Worm (Caenorhabditis elegans): ENCODE data around the gene C18A11.1.

The C18A11.1 gene

ce11 chrX:8021609-8022008, 47.5 kb upstream of the C18A11.1 start (continued):
- peak in 1 of 2 experiments; percentile 89 for TF ChIP-seq unc-62 (GFP tag; optimal IDR thresholded peaks at IDR 0.05 in 1 of 2)
- TF ChIP-seq unc-62 (tag; optimal IDR thresholded peaks at IDR 0.05), result no peak
- no peak for TF ChIP-seq F26F4.8 (GFP tag; conservative IDR thresholded peaks at IDR 0.05)
- TF ChIP-seq lin-1 (GFP tag; IDR thresholded peaks at IDR 0.05), result no peak
- peak; percentile 25 for TF ChIP-seq dpl-1 (GFP tag; optimal IDR thresholded peaks at IDR 0.05)
- TF ChIP-seq lin-13 (GFP tag; optimal IDR thresholded peaks at IDR 0.05), result peak; percentile 7
- TF ChIP-seq nhr-76 (tag; optimal IDR thresholded peaks at IDR 0.05), result no peak
- TF ChIP-seq fkh-10 (GFP tag; optimal IDR thresholded peaks at IDR 0.05), result peak; percentile 84
- no peak for TF ChIP-seq fos-1 (tag; optimal IDR thresholded peaks at IDR 0.05)

- peak; percentile 74 for TF ChIP-seq nhr-77 (tag; optimal IDR thresholded peaks at IDR 0.05)
- peak; percentile 47 for TF ChIP-seq mes-2 (tag; optimal IDR thresholded peaks at IDR 0.05; ENCODE audit: poor library complexity, severe bottlenecking)
- TF ChIP-seq hif-1 (tag; optimal IDR thresholded peaks at IDR 0.05), result peak in 1 of 2 experiments; percentile 45
- TF ChIP-seq nhr-28 (tag; optimal IDR thresholded peaks at IDR 0.05), result peak; percentile 56
- TF ChIP-seq duxl-1 (tag; optimal IDR thresholded peaks at IDR 0.05; ENCODE audit: poor library complexity), result peak; percentile 18
- TF ChIP-seq ceh-32 (tag; optimal IDR thresholded peaks at IDR 0.05; ENCODE audit: poor library complexity), result no peak
- peak; percentile 10 for TF ChIP-seq nhr-102 (tag; optimal IDR thresholded peaks at IDR 0.05)
- TF ChIP-seq zip-2 (tag; optimal IDR thresholded peaks at IDR 0.05), result no peak
- TF ChIP-seq dve-1 (tag; optimal IDR thresholded peaks at IDR 0.05; ENCODE audit: insufficient read depth), result peak; percentile 82
- TF ChIP-seq php-3 (GFP tag; IDR thresholded peaks at IDR 0.05), result 0 out of 2 replicates have a peak, but pooled peaks have one; percentile 38
- TF ChIP-seq zfp-3 (GFP tag; conservative IDR thresholded peaks at IDR 0.05), result 0 out of 2 replicates have a peak, but pooled peaks have one; percentile 23
- TF ChIP-seq mdl-1 (tag; optimal IDR thresholded peaks at IDR 0.05), result peak in 1 of 2 experiments; percentile 75
- TF ChIP-seq mxl-3 (GFP tag; optimal IDR thresholded peaks at IDR 0.05), result peak; percentile 48
- TF ChIP-seq saeg-2 (GFP tag; IDR thresholded peaks at IDR 0.05), result 0 out of 2 replicates have a peak, but pooled peaks have one; percentile 38
- no peak for TF ChIP-seq daf-16 (GFP tag; optimal IDR thresholded peaks at IDR 0.05)
- peak; percentile 98 for TF ChIP-seq daf-16 (tag; optimal IDR thresholded peaks at IDR 0.05)
- TF ChIP-seq ceh-82 (tag; optimal IDR thresholded peaks at IDR 0.05), result no peak
- 0 out of 2 replicates have a peak, but pooled peaks have one; percentile 20 for TF ChIP-seq T26A8.4 (GFP tag; IDR thresholded peaks at IDR 0.05)
- TF ChIP-seq zag-1 (tag; optimal IDR thresholded peaks at IDR 0.05), result no peak
- TF ChIP-seq egl-27 (tag; optimal IDR thresholded peaks at IDR 0.05), result no peak
- no peak for TF ChIP-seq nhr-111 (GFP tag; optimal IDR thresholded peaks at IDR 0.05)
- TF ChIP-seq lin-1 (GFP tag; IDR thresholded peaks at IDR 0.05), result peak; percentile 44; the same call in 1 of the 2 replicates
- no peak for TF ChIP-seq fos-1 (tag; optimal IDR thresholded peaks at IDR 0.05)
- TF ChIP-seq D1046.2 (GFP tag; IDR thresholded peaks at IDR 0.05), result no peak
- TF ChIP-seq mdt-29 (GFP tag; IDR thresholded peaks at IDR 0.05), result 0 out of 2 replicates have a peak, but pooled peaks have one; percentile 37
- no peak for TF ChIP-seq sdz-12 (GFP tag; optimal IDR thresholded peaks at IDR 0.05)
- TF ChIP-seq pqm-1 (tag; optimal IDR thresholded peaks at IDR 0.05), result peak; percentile 63
- TF ChIP-seq daf-12 (tag; optimal IDR thresholded peaks at IDR 0.05), result no peak
- TF ChIP-seq T20F7.1 (GFP tag; optimal IDR thresholded peaks at IDR 0.05), result no peak
- TF ChIP-seq dmd-6 (GFP tag; IDR thresholded peaks at IDR 0.05), result peak; percentile 79
- 0 out of 2 replicates have a peak, but pooled peaks have one; percentile 31 for TF ChIP-seq egl-43 (GFP tag; IDR thresholded peaks at IDR 0.05)
- TF ChIP-seq lin-15B (tag; optimal IDR thresholded peaks at IDR 0.05), result no peak
- TF ChIP-seq hlh-11 (tag; optimal IDR thresholded peaks at IDR 0.05), result peak; percentile 86
- peak; percentile 52 for TF ChIP-seq hlh-30 (tag; optimal IDR thresholded peaks at IDR 0.05; ENCODE audit: insufficient read depth)
Measured at ce11 chrX:8022728-8023127, 46.4 kb upstream of the C18A11.1 start.
